In the genomic region with DNA sequence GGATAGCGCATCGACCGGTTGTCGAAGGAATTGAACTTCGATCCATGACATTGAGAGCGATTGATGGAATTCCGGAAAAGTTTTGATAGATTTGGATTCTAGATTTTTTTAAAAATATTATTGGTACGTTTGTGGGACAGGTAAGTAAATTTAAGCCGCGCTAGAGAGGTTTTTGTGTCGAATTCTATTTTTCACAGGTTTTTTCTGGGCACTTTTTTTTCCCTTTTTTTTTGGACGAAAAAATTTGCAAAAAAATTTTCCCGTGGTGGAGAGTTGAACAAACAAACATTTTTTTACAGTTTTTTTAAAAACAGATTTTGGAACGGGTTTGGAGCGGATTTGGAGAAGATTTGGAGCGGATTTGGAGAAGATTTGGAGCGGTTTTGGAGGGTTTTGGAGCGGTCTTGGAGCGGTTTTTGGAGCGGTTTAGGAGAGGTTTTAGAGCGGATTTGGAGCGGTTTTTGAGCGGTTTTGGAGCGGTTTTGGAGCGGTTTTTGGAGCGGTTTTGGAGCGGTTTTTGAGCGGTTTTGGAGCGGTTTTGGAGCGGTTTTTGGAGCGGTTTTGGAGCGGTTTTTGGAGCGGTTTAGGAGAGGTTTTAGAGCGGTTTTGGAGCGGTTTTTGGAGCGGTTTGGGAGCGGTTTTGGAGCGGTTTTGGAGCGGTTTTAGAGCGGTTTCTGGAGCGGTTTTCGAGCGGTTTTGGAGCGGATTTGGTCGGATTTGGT, we compare ENCODE assay signal across 1 worm cellular context.
TF ChIP-seq lines count a peak whose summit lies in the region.

A gene (minus strand): TSS at position 51 of the 722 bp plus-strand sequence.

TF ChIP-seq in whole organism, L4 larva, 104 proteins besides CTCF, POLR2A, EP300 and RAD21 (continued from another document):
- TF ChIP-seq saeg-2 (GFP tag; IDR thresholded peaks at IDR 0.05; lab: Robert Waterston, UW): 0 out of 2 replicates have a peak, but pooled peaks have one; percentile 17
- 0 out of 2 replicates have a peak, but pooled peaks have one; percentile 11 for TF ChIP-seq lim-7 (GFP tag; IDR thresholded peaks at IDR 0.05; lab: Robert Waterston, UW)
- peak; percentile 96 for TF ChIP-seq set-16 (GFP tag; IDR thresholded peaks at IDR 0.05; lab: Robert Waterston, UW)
